Worm (Caenorhabditis elegans): ENCODE measurements around the gene T26E4.10.

Gene T26E4.10

ce11 chrV:15798108-15798507 is at the start of gene T26E4.10:
T26E4.10 (minus strand) TSS chrV:15798208.
- TF ChIP-seq med-1 (GFP tag; optimal IDR thresholded peaks at IDR 0.05; ENCODE audit: insufficient read depth) (no peak), tab-1 (GFP tag; IDR thresholded peaks at IDR 0.05) (no peak)

ce11 chrV:15841095-15841494 is 43.1 kb upstream of the T26E4.10 start, which contains the start of gene srh-149:
srh-149 (minus strand) TSS chrV:15841195.
- TF ChIP-seq ztf-23 (GFP tag; IDR thresholded peaks at IDR 0.05) = no peak
- TF ChIP-seq med-1 (GFP tag; optimal IDR thresholded peaks at IDR 0.05; ENCODE audit: insufficient read depth) = no peak
- no peak for TF ChIP-seq flt-1 (GFP tag; IDR thresholded peaks at IDR 0.05)
- no peak for TF ChIP-seq klf-2 (GFP tag; conservative IDR thresholded peaks at IDR 0.05)
- no peak for TF ChIP-seq tab-1 (GFP tag; IDR thresholded peaks at IDR 0.05)
- TF ChIP-seq cog-1 (tag; optimal IDR thresholded peaks at IDR 0.05) = no peak
- TF ChIP-seq ref-1 (GFP tag; conservative IDR thresholded peaks at IDR 0.05) = no peak

ce11 chrV:15833622-15834021 is 35.6 kb upstream of the T26E4.10 start, which contains the start of gene srbc-54:
srbc-54 (minus strand) TSS chrV:15833722.
- TF ChIP-seq cog-1 (tag; optimal IDR thresholded peaks at IDR 0.05) = no peak
- TF ChIP-seq tab-1 (GFP tag; IDR thresholded peaks at IDR 0.05) = no peak
- no peak for TF ChIP-seq klf-2 (GFP tag; conservative IDR thresholded peaks at IDR 0.05)
- TF ChIP-seq flt-1 (GFP tag; IDR thresholded peaks at IDR 0.05) = no peak
- TF ChIP-seq ztf-29 (GFP tag; IDR thresholded peaks at IDR 0.05) = no peak
- no peak for TF ChIP-seq T22C8.4 (GFP tag; IDR thresholded peaks at IDR 0.05)
- TF ChIP-seq med-1 (GFP tag; optimal IDR thresholded peaks at IDR 0.05; ENCODE audit: insufficient read depth) = no peak
- TF ChIP-seq ref-1 (GFP tag; conservative IDR thresholded peaks at IDR 0.05) = no peak
- no peak for TF ChIP-seq ztf-23 (GFP tag; IDR thresholded peaks at IDR 0.05)

- no peak for TF ChIP-seq flt-1 (GFP tag; IDR thresholded peaks at IDR 0.05)
Measured at ce11 chrV:15831586-15831985, 33.6 kb upstream of the T26E4.10 start, which contains the start of gene srbc-56. srbc-56 (minus strand) TSS chrV:15831686.

ce11 chrV:15829907-15830306 is 31.9 kb upstream of the T26E4.10 start, which contains the start of gene srbc-55:
srbc-55 (minus strand) TSS chrV:15830007.
- no peak for TF ChIP-seq tab-1 (GFP tag; IDR thresholded peaks at IDR 0.05)
- no peak for TF ChIP-seq ztf-29 (GFP tag; IDR thresholded peaks at IDR 0.05)
- no peak for TF ChIP-seq T22C8.4 (GFP tag; IDR thresholded peaks at IDR 0.05)
- TF ChIP-seq flt-1 (GFP tag; IDR thresholded peaks at IDR 0.05) = no peak
- TF ChIP-seq cog-1 (tag; optimal IDR thresholded peaks at IDR 0.05) = no peak
- TF ChIP-seq ztf-23 (GFP tag; IDR thresholded peaks at IDR 0.05) = no peak
- TF ChIP-seq ref-1 (GFP tag; conservative IDR thresholded peaks at IDR 0.05) = no peak
- TF ChIP-seq med-1 (GFP tag; optimal IDR thresholded peaks at IDR 0.05; ENCODE audit: insufficient read depth) = no peak
- TF ChIP-seq klf-2 (GFP tag; conservative IDR thresholded peaks at IDR 0.05) = no peak

- no peak for TF ChIP-seq T22C8.4 (GFP tag; IDR thresholded peaks at IDR 0.05)
- no peak for TF ChIP-seq cog-1 (tag; optimal IDR thresholded peaks at IDR 0.05)
- TF ChIP-seq ztf-29 (GFP tag; IDR thresholded peaks at IDR 0.05) = no peak
- no peak for TF ChIP-seq med-1 (GFP tag; optimal IDR thresholded peaks at IDR 0.05; ENCODE audit: insufficient read depth)
- no peak for TF ChIP-seq ref-1 (GFP tag; conservative IDR thresholded peaks at IDR 0.05)
- TF ChIP-seq klf-2 (GFP tag; conservative IDR thresholded peaks at IDR 0.05) = no peak
- TF ChIP-seq ztf-23 (GFP tag; IDR thresholded peaks at IDR 0.05) = no peak
- no peak for TF ChIP-seq tab-1 (GFP tag; IDR thresholded peaks at IDR 0.05)
- TF ChIP-seq flt-1 (GFP tag; IDR thresholded peaks at IDR 0.05) = no peak
Measured at ce11 chrV:15826110-15826509, 28.1 kb upstream of the T26E4.10 start, which contains the start of gene srbc-51. srbc-51 (plus strand) TSS chrV:15826410.

ce11 chrV:15824866-15825265 is 26.9 kb upstream of the T26E4.10 start, which contains the start of gene srbc-50:
srbc-50 (minus strand) TSS chrV:15824966.
- TF ChIP-seq ref-1 (GFP tag; conservative IDR thresholded peaks at IDR 0.05) (no peak), tab-1 (GFP tag; IDR thresholded peaks at IDR 0.05) (no peak), cog-1 (tag; optimal IDR thresholded peaks at IDR 0.05) (no peak), ztf-23 (GFP tag; IDR thresholded peaks at IDR 0.05) (no peak), ztf-29 (GFP tag; IDR thresholded peaks at IDR 0.05) (no peak), T22C8.4 (GFP tag; IDR thresholded peaks at IDR 0.05) (no peak), klf-2 (GFP tag; conservative IDR thresholded peaks at IDR 0.05) (no peak), med-1 (GFP tag; optimal IDR thresholded peaks at IDR 0.05; ENCODE audit: insufficient read depth) (no peak), flt-1 (GFP tag; IDR thresholded peaks at IDR 0.05) (no peak)

- no peak for TF ChIP-seq T22C8.4 (GFP tag; IDR thresholded peaks at IDR 0.05)
- TF ChIP-seq klf-2 (GFP tag; conservative IDR thresholded peaks at IDR 0.05) = no peak
- TF ChIP-seq ztf-29 (GFP tag; IDR thresholded peaks at IDR 0.05) = no peak
- TF ChIP-seq flt-1 (GFP tag; IDR thresholded peaks at IDR 0.05) = no peak
- TF ChIP-seq med-1 (GFP tag; optimal IDR thresholded peaks at IDR 0.05; ENCODE audit: insufficient read depth) = no peak
- no peak for TF ChIP-seq tab-1 (GFP tag; IDR thresholded peaks at IDR 0.05)
- TF ChIP-seq cog-1 (tag; optimal IDR thresholded peaks at IDR 0.05) = no peak
- TF ChIP-seq ref-1 (GFP tag; conservative IDR thresholded peaks at IDR 0.05) = no peak
- TF ChIP-seq ztf-23 (GFP tag; IDR thresholded peaks at IDR 0.05) = no peak
Measured at ce11 chrV:15821398-15821797, 23.4 kb upstream of the T26E4.10 start, which contains the start of gene srbc-49. srbc-49 (plus strand) TSS chrV:15821698.

ce11 chrV:15819983-15820382 is 22.0 kb upstream of the T26E4.10 start, which contains the start of gene srbc-48:
srbc-48 (plus strand) TSS chrV:15820283.
- TF ChIP-seq klf-2 (GFP tag; conservative IDR thresholded peaks at IDR 0.05) (no peak), med-1 (GFP tag; optimal IDR thresholded peaks at IDR 0.05; ENCODE audit: insufficient read depth) (no peak), ztf-23 (GFP tag; IDR thresholded peaks at IDR 0.05) (no peak), flt-1 (GFP tag; IDR thresholded peaks at IDR 0.05) (no peak), ztf-29 (GFP tag; IDR thresholded peaks at IDR 0.05) (no peak), T22C8.4 (GFP tag; IDR thresholded peaks at IDR 0.05) (no peak), ref-1 (GFP tag; conservative IDR thresholded peaks at IDR 0.05) (no peak), cog-1 (tag; optimal IDR thresholded peaks at IDR 0.05) (no peak), tab-1 (GFP tag; IDR thresholded peaks at IDR 0.05) (no peak)

ce11 chrV:15817746-15818145 is 19.7 kb upstream of the T26E4.10 start, which contains the start of gene abf-3:
abf-3 (minus strand) TSS chrV:15817846.
- no peak for TF ChIP-seq klf-2 (GFP tag; conservative IDR thresholded peaks at IDR 0.05)
- no peak for TF ChIP-seq ref-1 (GFP tag; conservative IDR thresholded peaks at IDR 0.05)
- no peak for TF ChIP-seq flt-1 (GFP tag; IDR thresholded peaks at IDR 0.05)
- no peak for TF ChIP-seq ztf-29 (GFP tag; IDR thresholded peaks at IDR 0.05)
- TF ChIP-seq T22C8.4 (GFP tag; IDR thresholded peaks at IDR 0.05) = no peak
- no peak for TF ChIP-seq tab-1 (GFP tag; IDR thresholded peaks at IDR 0.05)
- TF ChIP-seq ztf-23 (GFP tag; IDR thresholded peaks at IDR 0.05) = no peak
- no peak for TF ChIP-seq cog-1 (tag; optimal IDR thresholded peaks at IDR 0.05)
- no peak for TF ChIP-seq med-1 (GFP tag; optimal IDR thresholded peaks at IDR 0.05; ENCODE audit: insufficient read depth)
